Worm (Caenorhabditis elegans) whole organism, late embryonic: Measurements from ENCODE around the gene pod-1.

Experiments
- C08G9.2 ChIP-seq: sonication (generic microtip); optimal IDR thresholded peaks from 2 replicates; lab custom pipeline; 2016; ENCODE audit warnings: mild to moderate bottlenecking, missing genetic modification characterization, moderate library complexity, missing compliant biosample characterization
- F13H6.1 ChIP-seq: sonication (generic microtip); optimal IDR thresholded peaks from 2 replicates; lab custom pipeline; 2016; ENCODE audit warnings: missing genetic modification characterization, missing compliant biosample characterization
- K02D7.2 ChIP-seq: sonication (generic microtip); optimal IDR thresholded peaks from 2 replicates; lab custom pipeline; 2017; ENCODE audit warnings: mild to moderate bottlenecking, missing genetic modification characterization, missing compliant biosample characterization
- K09A11.1 ChIP-seq: sonication (generic microtip); optimal IDR thresholded peaks from 2 replicates; lab custom pipeline; 2017; ENCODE audit warnings: antibody characterized with exemption, mild to moderate bottlenecking, missing genetic modification characterization, missing compliant biosample characterization; ENCODE audit not compliant: insufficient read depth
- T23F11.4 ChIP-seq: fragments of 200-800 bp; sonication (Bioruptor generic); optimal IDR thresholded peaks from 2 replicates; lab custom pipeline; 2018; ENCODE audit warnings: mild to moderate bottlenecking, missing genetic modification characterization, missing compliant biosample characterization
- Y22D7AL.16 ChIP-seq: sonication (generic microtip); optimal IDR thresholded peaks from 2 replicates; lab custom pipeline; 2016; ENCODE audit warnings: missing genetic modification characterization, missing compliant biosample characterization
- ceh-18 ChIP-seq: sonication (generic microtip); optimal IDR thresholded peaks from 2 replicates; lab custom pipeline; 2016; ENCODE audit warnings: missing genetic modification characterization, missing compliant biosample characterization
- ceh-19 ChIP-seq: fragments of 200-800 bp; sonication (Bioruptor generic); optimal IDR thresholded peaks from 2 replicates; lab custom pipeline; 2018; ENCODE audit warnings: mild to moderate bottlenecking, missing genetic modification characterization, missing compliant biosample characterization
- ceh-2 ChIP-seq: sonication (generic microtip); optimal IDR thresholded peaks from 2 replicates; lab custom pipeline; 2016; ENCODE audit warnings: missing genotype, missing genetic modification characterization, missing compliant biosample characterization
- ceh-22 ChIP-seq: sonication (generic microtip); optimal IDR thresholded peaks from 2 replicates; lab custom pipeline; 2017; ENCODE audit warnings: missing biosample characterization, missing genetic modification characterization
- ceh-24 ChIP-seq: sonication (generic microtip); optimal IDR thresholded peaks from 2 replicates; lab custom pipeline; 2016; ENCODE audit warnings: mild to moderate bottlenecking, missing genetic modification characterization, missing compliant biosample characterization
- ceh-30 ChIP-seq: fragments of 150-350 bp; optimal IDR thresholded peaks from 2 replicates; lab custom pipeline; 2014; ENCODE audit warnings: missing biosample characterization, missing genetic modification characterization
- ceh-31 ChIP-seq: sonication (generic microtip); optimal IDR thresholded peaks from 2 replicates; lab custom pipeline; 2016; ENCODE audit warnings: missing genetic modification characterization, missing compliant biosample characterization
- ceh-45 ChIP-seq: fragments of 200-800 bp; sonication (Bioruptor generic); IDR thresholded peaks from 2 replicates; pipeline ENCODE4 v1.3.6; 2022; ENCODE audit warnings: missing genetic modification reagents, missing genetic modification characterization, missing compliant biosample characterization
- ceh-48 ChIP-seq: sonication (generic microtip); optimal IDR thresholded peaks from 2 replicates; lab custom pipeline; 2016; ENCODE audit warnings: missing genetic modification characterization, inconsistent platforms, missing compliant biosample characterization
- che-1 ChIP-seq: sonication (generic microtip); optimal IDR thresholded peaks from 2 replicates; lab custom pipeline; 2016; ENCODE audit warnings: mild to moderate bottlenecking, missing genetic modification characterization, missing compliant biosample characterization
- dmd-4 ChIP-seq: sonication (generic microtip); optimal IDR thresholded peaks from 2 replicates; lab custom pipeline; 2016; ENCODE audit warnings: borderline replicate concordance, missing genetic modification characterization, missing compliant biosample characterization
- dve-1 ChIP-seq: sonication (generic microtip); optimal IDR thresholded peaks from 2 replicates; lab custom pipeline; 2017; ENCODE audit warnings: antibody characterized with exemption, mild to moderate bottlenecking, missing genetic modification characterization, missing compliant biosample characterization
- elt-4 ChIP-seq: sonication (generic microtip); optimal IDR thresholded peaks from 2 replicates; lab custom pipeline; 2016; ENCODE audit warnings: missing genetic modification characterization, missing compliant biosample characterization
- fkh-10 ChIP-seq: fragments of 150-350 bp; optimal IDR thresholded peaks from 2 replicates; lab custom pipeline; 2014; ENCODE audit warnings: missing biosample characterization, missing genetic modification reagents, missing genetic modification characterization
- fkh-6 ChIP-seq: sonication (generic microtip); optimal IDR thresholded peaks from 2 replicates; lab custom pipeline; 2016; ENCODE audit warnings: missing genetic modification characterization, missing compliant biosample characterization
- hlh-13 ChIP-seq: fragments of 200-800 bp; sonication (Bioruptor generic); optimal IDR thresholded peaks from 2 replicates; lab custom pipeline; 2018; ENCODE audit warnings: mild to moderate bottlenecking, missing genetic modification characterization, missing compliant biosample characterization
- hlh-15 ChIP-seq: sonication (generic microtip); optimal IDR thresholded peaks from 2 replicates; lab custom pipeline; 2016; ENCODE audit warnings: missing genetic modification characterization, missing compliant biosample characterization
- hlh-6 ChIP-seq: sonication (generic microtip); optimal IDR thresholded peaks from 2 replicates; lab custom pipeline; 2016; ENCODE audit warnings: missing genotype, missing genetic modification characterization, missing compliant biosample characterization
- hlh-8 ChIP-seq: sonication (generic microtip); optimal IDR thresholded peaks from 2 replicates; lab custom pipeline; 2016; ENCODE audit warnings: missing genotype, missing genetic modification characterization, missing compliant biosample characterization
- lim-6 ChIP-seq: sonication (generic microtip); optimal IDR thresholded peaks from 2 replicates; lab custom pipeline; 2016; ENCODE audit warnings: missing genetic modification characterization, missing compliant biosample characterization
- lin-11 ChIP-seq: fragments of 200-800 bp; sonication (Bioruptor generic); optimal IDR thresholded peaks from 2 replicates; lab custom pipeline; 2018; ENCODE audit warnings: mild to moderate bottlenecking, missing genetic modification characterization, missing compliant biosample characterization
- madf-2 ChIP-seq: sonication (generic microtip); optimal IDR thresholded peaks from 2 replicates; lab custom pipeline; 2017; ENCODE audit warnings: missing genetic modification characterization, missing compliant biosample characterization
- nfya-1 ChIP-seq: sonication (generic microtip); optimal IDR thresholded peaks from 2 replicates; lab custom pipeline; 2017; ENCODE audit warnings: missing genetic modification characterization, mild to moderate bottlenecking, missing compliant biosample characterization, antibody characterized with exemption, moderate library complexity
- nhr-11 ChIP-seq: fragments of 150-350 bp; optimal IDR thresholded peaks from 2 replicates; lab custom pipeline; 2014; ENCODE audit warnings: missing biosample characterization, missing genetic modification characterization
- nhr-232 ChIP-seq: sonication (generic microtip); optimal IDR thresholded peaks from 2 replicates; lab custom pipeline; 2016; ENCODE audit warnings: missing genetic modification characterization, missing compliant biosample characterization
- npax-4 ChIP-seq: sonication (generic microtip); optimal IDR thresholded peaks from 2 replicates; lab custom pipeline; 2016; ENCODE audit warnings: missing genetic modification characterization, missing compliant biosample characterization
- pag-3 ChIP-seq: sonication (generic microtip); optimal IDR thresholded peaks from 2 replicates; lab custom pipeline; 2016; ENCODE audit warnings: missing compliant biosample characterization, missing genetic modification characterization, borderline replicate concordance
- pat-9 ChIP-seq: fragments of 200-800 bp; sonication (Bioruptor generic); optimal IDR thresholded peaks from 2 replicates; lab custom pipeline; 2018; ENCODE audit warnings: mild to moderate bottlenecking, missing genetic modification characterization, moderate library complexity, missing compliant biosample characterization
- pax-1 ChIP-seq: fragments of 150-350 bp; optimal IDR thresholded peaks from 2 replicates; lab custom pipeline; 2014; ENCODE audit warnings: missing biosample characterization, missing genetic modification characterization
- pha-2 ChIP-seq: sonication (generic microtip); optimal IDR thresholded peaks from 2 replicates; lab custom pipeline; 2017; ENCODE audit warnings: mild to moderate bottlenecking, missing genetic modification characterization, missing compliant biosample characterization
- pha-4 ChIP-seq: fragments of 150-350 bp; optimal IDR thresholded peaks from 2 replicates; lab custom pipeline; 2018; ENCODE audit warnings: missing biosample characterization, missing genetic modification reagents, missing genetic modification characterization
- pqm-1 ChIP-seq: sonication (generic microtip); optimal IDR thresholded peaks from 2 replicates; lab custom pipeline; 2016; ENCODE audit warnings: missing genetic modification characterization, missing compliant biosample characterization
- rnt-1 ChIP-seq: sonication (generic microtip); optimal IDR thresholded peaks from 2 replicates; lab custom pipeline; 2016; ENCODE audit warnings: missing genetic modification characterization, missing compliant biosample characterization
- sox-2 ChIP-seq: fragments of 200-800 bp; sonication (Bioruptor generic); IDR thresholded peaks from 2 replicates; pipeline ENCODE4 v1.3.6; 2022; ENCODE audit warnings: missing genetic modification reagents, missing genetic modification characterization, missing compliant biosample characterization
- tbx-2 ChIP-seq: sonication (generic microtip); optimal IDR thresholded peaks from 2 replicates; lab custom pipeline; 2016; ENCODE audit warnings: missing genetic modification characterization, missing compliant biosample characterization
- tbx-7 ChIP-seq: sonication (generic microtip); optimal IDR thresholded peaks from 2 replicates; lab custom pipeline; 2016; ENCODE audit warnings: missing genotype, missing genetic modification characterization, missing compliant biosample characterization
- ttx-3 ChIP-seq: sonication (generic microtip); optimal IDR thresholded peaks from 2 replicates; lab custom pipeline; 2016; ENCODE audit warnings: missing genetic modification reagents, missing genetic modification characterization, missing compliant biosample characterization
- unc-3 ChIP-seq, 2 experiments: fragments of 200-800 bp in 1 of 2; sonication (Bioruptor generic) in 1 of 2; sonication (generic microtip) in 1 of 2; conservative IDR thresholded peaks in 1 of 2; optimal IDR thresholded peaks in 1 of 2; 2 replicates each; pipeline versions ENCODE4 v1.3.6 to Lab custom; 2016 to 2022; ENCODE audit warnings: missing compliant biosample characterization in 2 of 2, missing genetic modification characterization in 2 of 2, missing genetic modification reagents in 1 of 2
- unc-42 ChIP-seq: sonication (generic microtip); optimal IDR thresholded peaks from 2 replicates; lab custom pipeline; 2016; ENCODE audit warnings: missing genotype, missing genetic modification characterization, missing compliant biosample characterization
- unc-55 ChIP-seq: sonication (generic microtip); optimal IDR thresholded peaks from 2 replicates; lab custom pipeline; 2017; ENCODE audit warnings: missing biosample characterization, missing genetic modification reagents, missing genetic modification characterization
- unc-86 ChIP-seq: sonication (generic microtip); optimal IDR thresholded peaks from 2 replicates; lab custom pipeline; 2016; ENCODE audit warnings: missing genetic modification characterization, missing compliant biosample characterization
- zip-5 ChIP-seq: sonication (generic microtip); optimal IDR thresholded peaks from 2 replicates; lab custom pipeline; 2016; ENCODE audit warnings: missing genetic modification characterization, missing compliant biosample characterization

Gene pod-1

ce11 chrIII:13471504-13471903 lies 52.4 kb downstream of the pod-1 start, which contains the start of gene pssy-2:
Gene pssy-2 (plus strand): TSS chrIII:13471804.
- TF ChIP-seq che-1 (tag; lab: Kevin White, UChicago) (no peak), unc-86 (tag; lab: Kevin White, UChicago) (no peak), hlh-8 (tag; lab: Kevin White, UChicago) (no peak), nhr-232 (tag; lab: Kevin White, UChicago) (no peak), F13H6.1 (no peak), ceh-24 (no peak), lim-6 (tag; lab: Kevin White, UChicago) (no peak), fkh-6 (tag; lab: Kevin White, UChicago) (no peak), sox-2 (no peak), Y22D7AL.16 (tag; lab: Kevin White, UChicago) (no peak)

ce11 chrIII:13465918-13466592 lies 57.9 kb downstream of the pod-1 start, which contains the start of gene cdk-5:
Gene cdk-5 (minus strand): TSS chrIII:13466342.
- TF ChIP-seq pat-9 (tag; lab: Kevin White, UChicago) (no peak), lin-11 (no peak), ceh-30 (tag; lab: Kevin White, UChicago) (peak; percentile 60), hlh-6 (tag; lab: Kevin White, UChicago) (no peak), nfya-1 (tag; lab: Kevin White, UChicago) (peak; percentile 88), ceh-19 (GFP tag; lab: Kevin White, UChicago) (no peak), T23F11.4 (GFP tag; lab: Kevin White, UChicago) (no peak), pax-1 (peak; percentile 70), fkh-10 (GFP tag; lab: Kevin White, UChicago) (no peak), K02D7.2 (tag; lab: Kevin White, UChicago) (no peak), npax-4 (tag; lab: Kevin White, UChicago) (no peak), zip-5 (no peak), unc-86 (tag; lab: Kevin White, UChicago) (no peak), ceh-48 (tag; lab: Kevin White, UChicago) (peak; percentile 69), pha-4 (tag; lab: Kevin White, UChicago) (no peak), K09A11.1 (tag; lab: Kevin White, UChicago) (no peak), fkh-6 (tag; lab: Kevin White, UChicago) (no peak), nhr-11 (no peak), ceh-18 (tag; lab: Kevin White, UChicago) (no peak), rnt-1 (tag; lab: Kevin White, UChicago) (no peak), ceh-31 (tag; lab: Kevin White, UChicago) (peak; percentile 29), dve-1 (tag; lab: Kevin White, UChicago) (peak; percentile 58), pqm-1 (tag; lab: Kevin White, UChicago) (no peak), tbx-2 (tag; lab: Kevin White, UChicago) (no peak), unc-3 (GFP tag; conservative IDR thresholded peaks at IDR 0.05; lab: Robert Waterston, UW) (no peak), unc-3 (tag; optimal IDR thresholded peaks at IDR 0.05; lab: Kevin White, UChicago) (no peak), ceh-22 (no peak), ceh-2 (no peak), C08G9.2 (tag; lab: Kevin White, UChicago) (no peak), madf-2 (tag; lab: Kevin White, UChicago) (no peak), che-1 (tag; lab: Kevin White, UChicago) (no peak), ceh-45 (GFP tag; lab: Robert Waterston, UW) (no peak), sox-2 (no peak), dmd-4 (tag; lab: Kevin White, UChicago) (no peak), pag-3 (tag; lab: Kevin White, UChicago) (no peak), hlh-15 (tag; lab: Kevin White, UChicago) (no peak), elt-4 (tag; lab: Kevin White, UChicago) (no peak), tbx-7 (tag; lab: Kevin White, UChicago) (no peak), ttx-3 (no peak), hlh-8 (tag; lab: Kevin White, UChicago) (no peak), pha-2 (tag; lab: Kevin White, UChicago) (no peak), F13H6.1 (no peak), unc-42 (tag; lab: Kevin White, UChicago) (peak; percentile 75), hlh-13 (GFP tag; lab: Kevin White, UChicago) (no peak), unc-55 (peak; percentile 29)
